Worm (Caenorhabditis elegans): ENCODE results near the gene afmd-2.

ce11 chrIV:13521785-13522184 is 12.8 kb downstream of the afmd-2 start, which contains the start of gene dcap-2:
- TF ChIP-seq mcd-1 (GFP tag; IDR thresholded peaks at IDR 0.05) (no peak), ets-4 (GFP tag; optimal IDR thresholded peaks at IDR 0.05) (no peak), let-526 (GFP tag; IDR thresholded peaks at IDR 0.05) (no peak), nfya-1 (tag; optimal IDR thresholded peaks at IDR 0.05; ENCODE audit: borderline replicate concordance, insufficient read depth) (no peak), nhr-90 (tag; optimal IDR thresholded peaks at IDR 0.05) (no peak), tbx-9 (tag; optimal IDR thresholded peaks at IDR 0.05; ENCODE audit: borderline replicate concordance) (no peak), pha-4 (tag; optimal IDR thresholded peaks at IDR 0.05) (no peak), ceh-58 (GFP tag; IDR thresholded peaks at IDR 0.05) (no peak), dpl-1 (GFP tag; optimal IDR thresholded peaks at IDR 0.05) (no peak), ccch-3 (GFP tag; optimal IDR thresholded peaks at IDR 0.05) (no peak), Y56A3A.18 (GFP tag; IDR thresholded peaks at IDR 0.05) (no peak), lag-1 (GFP tag; IDR thresholded peaks at IDR 0.05) (no peak), him-1 (tag; optimal IDR thresholded peaks at IDR 0.05) (no peak)

All from whole organism, young adult.